Fruit fly (Drosophila melanogaster) whole organism, embryonic: ENCODE results near the gene Sk1.

Source experiments
- Aef1 ChIP-seq: fragments of 200-800 bp; sonication (Bioruptor generic); IDR thresholded peaks from 3 replicates; pipeline ENCODE4 v1.3.6; 2022; ENCODE audit warnings: missing biosample characterization, missing genetic modification characterization
- B-H2 ChIP-seq: fragments of 200-800 bp; sonication (Bioruptor generic); optimal IDR thresholded peaks from 2 replicates; lab custom pipeline; 2018; ENCODE audit warnings: missing biosample characterization, mild to moderate bottlenecking, missing genetic modification characterization
- CG10543 ChIP-seq: fragments of 200-800 bp; sonication (Bioruptor generic); optimal IDR thresholded peaks from 3 replicates; lab custom pipeline; 2017; ENCODE audit warnings: missing biosample characterization, mild to moderate bottlenecking, missing genetic modification characterization, moderate library complexity
- CG12071 ChIP-seq: fragments of 200-800 bp; sonication (Bioruptor generic); optimal IDR thresholded peaks from 3 replicates; lab custom pipeline; 2018; ENCODE audit warnings: missing biosample characterization, mild to moderate bottlenecking, missing genetic modification characterization
- CG12104 ChIP-seq: fragments of 200-800 bp; sonication (Bioruptor generic); optimal IDR thresholded peaks from 3 replicates; lab custom pipeline; 2016; ENCODE audit warnings: missing biosample characterization, missing genetic modification characterization
- CG12391 ChIP-seq: fragments of 200-800 bp; sonication (Bioruptor generic); optimal IDR thresholded peaks from 3 replicates; lab custom pipeline; 2018; ENCODE audit warnings: missing biosample characterization, mild to moderate bottlenecking, missing genetic modification characterization, moderate library complexity
- CG17328 ChIP-seq: fragments of 200-800 bp; sonication (Bioruptor generic); IDR thresholded peaks from 2 replicates; pipeline ENCODE4 v1.3.6; 2022; ENCODE audit warnings: missing biosample characterization, missing genetic modification characterization
- CG1792 ChIP-seq: fragments of 200-800 bp; sonication (Bioruptor generic); optimal IDR thresholded peaks from 2 replicates; lab custom pipeline; 2016; ENCODE audit warnings: missing biosample characterization, missing genetic modification characterization
- CG2875 ChIP-seq: fragments of 200-800 bp; sonication (Bioruptor generic); optimal IDR thresholded peaks from 2 replicates; lab custom pipeline; 2017; ENCODE audit warnings: missing biosample characterization, mild to moderate bottlenecking, missing genetic modification characterization, missing genetic modification reagents
- CG3065 ChIP-seq: fragments of 200-800 bp; sonication (Bioruptor generic); optimal IDR thresholded peaks from 2 replicates; lab custom pipeline; 2016; ENCODE audit warnings: missing biosample characterization, missing genetic modification characterization
- CG31365 ChIP-seq: fragments of 200-800 bp; sonication (Bioruptor generic); optimal IDR thresholded peaks from 2 replicates; lab custom pipeline; 2018; ENCODE audit warnings: missing biosample characterization, mild to moderate bottlenecking, missing genetic modification characterization
- CG32767 ChIP-seq: fragments of 200-800 bp; sonication (Bioruptor generic); IDR thresholded peaks from 2 replicates; pipeline ENCODE4 v1.3.6; 2022; ENCODE audit warnings: missing biosample characterization, missing genetic modification characterization
- CG34422 ChIP-seq: fragments of 200-800 bp; sonication (Bioruptor generic); IDR thresholded peaks from 3 replicates; pipeline ENCODE4 v1.3.6; 2022; ENCODE audit warnings: missing biosample characterization, missing genetic modification characterization
- CG4404 ChIP-seq: fragments of 200-800 bp; sonication (Bioruptor generic); IDR thresholded peaks from 2 replicates; pipeline ENCODE4 v1.3.6; 2022; ENCODE audit warnings: missing biosample characterization, missing genetic modification characterization
- CG4854 ChIP-seq: fragments of 200-800 bp; sonication (Bioruptor generic); optimal IDR thresholded peaks from 2 replicates; lab custom pipeline; 2016; ENCODE audit warnings: missing biosample characterization, missing genetic modification characterization, inconsistent platforms
- CG7372 ChIP-seq: fragments of 200-800 bp; sonication (Bioruptor generic); IDR thresholded peaks from 2 replicates; pipeline ENCODE4 v1.3.6; 2022; ENCODE audit warnings: missing biosample characterization, missing genetic modification characterization
- CG7839 ChIP-seq: fragments of 200-800 bp; sonication (Bioruptor generic); optimal IDR thresholded peaks from 3 replicates; lab custom pipeline; 2018; ENCODE audit warnings: missing biosample characterization, mild to moderate bottlenecking, missing genetic modification characterization, moderate library complexity
- CG8089 ChIP-seq: fragments of 200-800 bp; sonication (Bioruptor generic); optimal IDR thresholded peaks from 3 replicates; lab custom pipeline; 2016; ENCODE audit warnings: missing biosample characterization, missing genetic modification characterization
- CG8290 ChIP-seq, 3 experiments: fragments of 200-800 bp; sonication (Bioruptor generic); optimal IDR thresholded peaks; 2 replicates each; lab custom pipeline; 2016 to 2019; ENCODE audit warnings: missing biosample characterization in 3 of 3, missing genetic modification characterization in 3 of 3, mild to moderate bottlenecking in 2 of 3, moderate library complexity in 1 of 3
- CG8359 ChIP-seq: fragments of 200-800 bp; sonication (Bioruptor generic); optimal IDR thresholded peaks from 2 replicates; lab custom pipeline; 2017; ENCODE audit warnings: missing biosample characterization, mild to moderate bottlenecking, missing genetic modification characterization, borderline replicate concordance
- Eip74EF ChIP-seq, 2 experiments: fragments of 200-800 bp in 1 of 2; fragments of >200 bp in 1 of 2; sonication (Bioruptor generic) in 1 of 2; optimal IDR thresholded peaks; 2 replicates each; lab custom pipeline; 2017 to 2019; ENCODE audit warnings: missing biosample characterization in 2 of 2, missing genetic modification characterization in 2 of 2, mild to moderate bottlenecking in 1 of 2, moderate library complexity in 1 of 2
- Elba2 ChIP-seq: fragments of 200-800 bp; sonication (Bioruptor generic); optimal IDR thresholded peaks from 3 replicates; lab custom pipeline; 2016; ENCODE audit warnings: missing biosample characterization, missing genetic modification characterization
- HLHmδ ChIP-seq: fragments of 200-800 bp; sonication (Bioruptor generic); optimal IDR thresholded peaks from 2 replicates; lab custom pipeline; 2018; ENCODE audit warnings: missing biosample characterization, mild to moderate bottlenecking, missing genetic modification characterization, moderate library complexity
- MESR4 ChIP-seq: fragments of 200-800 bp; sonication (Bioruptor generic); optimal IDR thresholded peaks from 2 replicates; lab custom pipeline; 2018; ENCODE audit warnings: missing biosample characterization, mild to moderate bottlenecking, missing genetic modification characterization, moderate library complexity
- NC2α ChIP-seq: fragments of 200-800 bp; sonication (Bioruptor generic); optimal IDR thresholded peaks from 2 replicates; lab custom pipeline; 2016; ENCODE audit warnings: missing biosample characterization, missing genetic modification characterization
- Oaz ChIP-seq: fragments of 200-800 bp; sonication (Bioruptor generic); IDR thresholded peaks from 2 replicates; pipeline ENCODE4 v1.3.6; 2022; ENCODE audit warnings: missing biosample characterization, missing genetic modification characterization
- PHDP ChIP-seq: fragments of 200-800 bp; sonication (Bioruptor generic); optimal IDR thresholded peaks from 3 replicates; lab custom pipeline; 2018; ENCODE audit warnings: missing biosample characterization, mild to moderate bottlenecking, missing genetic modification characterization, moderate library complexity
- Poxn ChIP-seq: fragments of 200-800 bp; sonication (Bioruptor generic); IDR thresholded peaks from 2 replicates; pipeline ENCODE4 v1.3.6; 2022; ENCODE audit warnings: missing biosample characterization, missing genetic modification characterization
- Side ChIP-seq: fragments of 200-800 bp; sonication (Bioruptor generic); optimal IDR thresholded peaks from 2 replicates; lab custom pipeline; 2016; ENCODE audit warnings: missing biosample characterization, missing genetic modification characterization
- Sry-β ChIP-seq: fragments of 200-800 bp; sonication (Bioruptor generic); optimal IDR thresholded peaks from 2 replicates; lab custom pipeline; 2018; ENCODE audit warnings: missing biosample characterization, mild to moderate bottlenecking, missing genetic modification characterization, moderate library complexity
- ab ChIP-seq: fragments of 200-800 bp; sonication (Bioruptor generic); optimal IDR thresholded peaks from 2 replicates; lab custom pipeline; 2016; ENCODE audit warnings: missing biosample characterization, missing genetic modification characterization
- ac ChIP-seq: fragments of 200-800 bp; sonication (Bioruptor generic); optimal IDR thresholded peaks from 3 replicates; lab custom pipeline; 2017; ENCODE audit warnings: missing biosample characterization, mild to moderate bottlenecking, missing genetic modification characterization
- br ChIP-seq: fragments of >200 bp; optimal IDR thresholded peaks from 2 replicates; lab custom pipeline; 2017
- cg ChIP-seq: fragments of 200-800 bp; sonication (Bioruptor generic); optimal IDR thresholded peaks from 3 replicates; lab custom pipeline; 2019; ENCODE audit warnings: missing biosample characterization, mild to moderate bottlenecking, missing genetic modification characterization, moderate library complexity
- chinmo ChIP-seq: fragments of 200-800 bp; sonication (Bioruptor generic); IDR thresholded peaks from 4 replicates; pipeline ENCODE4 v1.3.6; 2022; ENCODE audit warnings: missing biosample characterization, missing genetic modification characterization; ENCODE audit not compliant: partially characterized antibody
- chn ChIP-seq: fragments of 200-800 bp; sonication (Bioruptor generic); optimal IDR thresholded peaks from 2 replicates; lab custom pipeline; 2016; ENCODE audit warnings: missing biosample characterization, missing genetic modification characterization
- crol ChIP-seq: fragments of 200-800 bp; sonication (Bioruptor generic); IDR thresholded peaks from 2 replicates; pipeline ENCODE4 v1.3.6; 2022; ENCODE audit warnings: missing biosample characterization, missing genetic modification characterization
- ems ChIP-seq: fragments of 200-800 bp; sonication (Bioruptor generic); optimal IDR thresholded peaks from 3 replicates; lab custom pipeline; 2016; ENCODE audit warnings: missing biosample characterization, missing genetic modification characterization
- exex ChIP-seq: fragments of 200-800 bp; sonication (Bioruptor generic); optimal IDR thresholded peaks from 4 replicates; lab custom pipeline; 2018; ENCODE audit warnings: missing biosample characterization, mild to moderate bottlenecking, missing genetic modification characterization, moderate library complexity
- eyg ChIP-seq: fragments of 200-800 bp; sonication (Bioruptor generic); optimal IDR thresholded peaks from 3 replicates; lab custom pipeline; 2016; ENCODE audit warnings: missing biosample characterization, missing genetic modification characterization
- fru ChIP-seq: fragments of >200 bp; optimal IDR thresholded peaks from 2 replicates; lab custom pipeline; 2017
- h ChIP-seq: fragments of >200 bp; optimal IDR thresholded peaks from 2 replicates; lab custom pipeline; 2017
- ind ChIP-seq: fragments of 200-800 bp; sonication (Bioruptor generic); optimal IDR thresholded peaks from 3 replicates; lab custom pipeline; 2016; ENCODE audit warnings: missing biosample characterization, missing genetic modification characterization
- luna ChIP-seq: fragments of 200-800 bp; sonication (Bioruptor generic); optimal IDR thresholded peaks from 2 replicates; lab custom pipeline; 2016; ENCODE audit warnings: missing biosample characterization, missing genetic modification characterization
- nerfin-2 ChIP-seq: fragments of 200-800 bp; sonication (Bioruptor generic); IDR thresholded peaks from 2 replicates; pipeline ENCODE4 v1.3.6; 2022; ENCODE audit warnings: missing biosample characterization, missing genetic modification characterization; ENCODE audit not compliant: partially characterized antibody
- nom ChIP-seq: fragments of 200-800 bp; sonication (Bioruptor generic); optimal IDR thresholded peaks from 2 replicates; lab custom pipeline; 2017; ENCODE audit warnings: missing biosample characterization, missing genetic modification characterization, mild to moderate bottlenecking, moderate library complexity, missing genetic modification reagents
- oc ChIP-seq: fragments of 200-800 bp; sonication (Bioruptor generic); optimal IDR thresholded peaks from 2 replicates; lab custom pipeline; 2018; ENCODE audit warnings: missing biosample characterization, mild to moderate bottlenecking, missing genetic modification characterization, moderate library complexity
- pros ChIP-seq: fragments of 200-800 bp; sonication (Bioruptor generic); optimal IDR thresholded peaks from 3 replicates; lab custom pipeline; 2019; ENCODE audit warnings: missing biosample characterization, mild to moderate bottlenecking, missing genetic modification characterization, moderate library complexity
- so ChIP-seq: fragments of 200-800 bp; sonication (Bioruptor generic); IDR thresholded peaks from 3 replicates; pipeline ENCODE4 v1.3.6; 2022; ENCODE audit warnings: missing biosample characterization, missing genetic modification characterization
- tgo ChIP-seq: fragments of 200-800 bp; sonication (Bioruptor generic); IDR thresholded peaks from 3 replicates; pipeline ENCODE4 v1.3.6; 2022; ENCODE audit warnings: missing biosample characterization, missing genetic modification characterization
- ttk ChIP-seq: fragments of 200-800 bp; sonication (Bioruptor generic); IDR thresholded peaks from 2 replicates; pipeline ENCODE4 v2.1.2; 2022; ENCODE audit warnings: missing biosample characterization, missing genetic modification characterization

The Sk1 gene

DNA sequence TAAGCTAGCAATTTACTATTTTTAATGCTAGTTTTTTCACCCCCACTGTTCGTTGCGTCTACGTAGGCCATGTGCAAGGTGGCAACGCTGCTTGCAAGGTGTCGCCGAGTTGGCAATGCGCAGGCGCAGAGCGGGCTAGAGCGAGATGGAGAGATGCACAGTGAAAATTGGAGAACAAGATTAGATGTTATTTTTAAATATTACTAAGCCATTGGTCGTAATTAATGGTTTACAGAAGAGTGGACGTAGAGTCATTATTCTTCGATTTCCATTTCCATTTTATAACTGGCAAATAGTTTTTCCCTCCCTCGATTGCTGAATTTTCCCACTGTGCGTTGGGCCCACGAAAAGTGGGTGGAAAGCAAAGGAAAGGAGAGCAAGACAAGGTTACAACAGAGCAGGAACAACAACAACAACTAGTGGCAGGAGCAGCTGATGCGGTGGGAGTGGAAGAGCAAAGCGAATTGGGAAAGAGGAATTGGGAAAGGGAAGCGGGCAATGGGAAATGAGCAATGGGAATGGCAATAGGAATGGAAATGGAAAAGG, 10.6 kb downstream of the Sk1 start (continued):
- peak; percentile 72 for TF ChIP-seq CG12071 (GFP tag; lab: Kevin White, UChicago)
- TF ChIP-seq chinmo = no peak
- peak; percentile 70 for TF ChIP-seq CG7372 (GFP tag; lab: Robert Waterston, UW)
- no peak for TF ChIP-seq h (lab: Kevin White, UChicago)
- no peak for TF ChIP-seq crol (GFP tag; lab: Robert Waterston, UW)
- TF ChIP-seq ind (GFP tag; lab: Kevin White, UChicago) = peak; percentile 71
- peak; percentile 57; the same call in 1 of the 2 replicates for TF ChIP-seq Oaz (GFP tag; lab: Robert Waterston, UW)
- peak; percentile 100 for TF ChIP-seq Elba2
- TF ChIP-seq ac = peak; percentile 18
- TF ChIP-seq PHDP = peak; percentile 70
- TF ChIP-seq Sry-β (GFP tag; lab: Kevin White, UChicago) = no peak
- TF ChIP-seq CG32767 (GFP tag; lab: Robert Waterston, UW) = peak; percentile 79; the same call in 1 of the 2 replicates
- peak; percentile 56 for TF ChIP-seq CG4854
- no peak for TF ChIP-seq br
- TF ChIP-seq MESR4 (GFP tag; lab: Kevin White, UChicago) = peak; percentile 15
- TF ChIP-seq Side (GFP tag; lab: Kevin White, UChicago) = peak; percentile 78
- TF ChIP-seq Eip74EF (GFP tag; optimal IDR thresholded peaks at IDR 0.05; lab: Kevin White, UChicago) = peak in 1 of 2 experiments; percentile 39
- TF ChIP-seq fru (lab: Kevin White, UChicago) = no peak
- no peak for TF ChIP-seq B-H2 (GFP tag; lab: Kevin White, UChicago)
- peak; percentile 65 for TF ChIP-seq eyg
- TF ChIP-seq cg (GFP tag; lab: Kevin White, UChicago) = no peak
- TF ChIP-seq luna (GFP tag; lab: Kevin White, UChicago) = peak; percentile 19
- TF ChIP-seq CG8359 = no peak
- no peak for TF ChIP-seq pros
- TF ChIP-seq CG4404 (GFP tag; lab: Robert Waterston, UW) = peak; percentile 77
- peak; percentile 30 for TF ChIP-seq CG3065
- TF ChIP-seq CG12104 (GFP tag; lab: Kevin White, UChicago) = peak; percentile 20
- peak; percentile 10 for TF ChIP-seq nom (GFP tag; lab: Kevin White, UChicago)
- TF ChIP-seq CG8290 (GFP tag; optimal IDR thresholded peaks at IDR 0.05; lab: Kevin White, UChicago) = peak; percentile 37
- peak in 1 of 2 experiments; percentile 90 for TF ChIP-seq CG8290 (tag; optimal IDR thresholded peaks at IDR 0.05; lab: Kevin White, UChicago)
- TF ChIP-seq CG17328 (GFP tag; lab: Robert Waterston, UW) = peak; percentile 84
- peak; percentile 50 for TF ChIP-seq CG8089 (GFP tag; lab: Kevin White, UChicago)
- peak; percentile 62 for TF ChIP-seq CG2875 (GFP tag; lab: Kevin White, UChicago)
- peak; percentile 66 for TF ChIP-seq oc (tag; lab: Kevin White, UChicago)
- peak; percentile 85 for TF ChIP-seq CG7839 (tag; lab: Kevin White, UChicago)
- TF ChIP-seq CG34422 (GFP tag; lab: Robert Waterston, UW) = peak; percentile 88
- TF ChIP-seq HLHmδ (GFP tag; lab: Kevin White, UChicago) = no peak
- TF ChIP-seq CG31365 = peak; percentile 34
- peak; percentile 77 for TF ChIP-seq Aef1
- peak; percentile 63 for TF ChIP-seq ems (GFP tag; lab: Kevin White, UChicago)
- no peak for TF ChIP-seq nerfin-2 (GFP tag; lab: Robert Waterston, UW)
- TF ChIP-seq ab (GFP tag; lab: Kevin White, UChicago) = no peak
- peak; percentile 76 for TF ChIP-seq CG12391 (tag; lab: Kevin White, UChicago)
- peak; percentile 17 for TF ChIP-seq NC2α (GFP tag; lab: Kevin White, UChicago)
- peak; percentile 45 for TF ChIP-seq CG1792 (GFP tag; lab: Kevin White, UChicago)
- TF ChIP-seq tgo = peak; percentile 82
- TF ChIP-seq so (GFP tag; lab: Robert Waterston, UW) = peak; percentile 87
- TF ChIP-seq exex (tag; lab: Kevin White, UChicago) = peak; percentile 15
- no peak for TF ChIP-seq CG10543
- TF ChIP-seq Poxn (GFP tag; lab: Robert Waterston, UW) = no peak
- TF ChIP-seq chn (GFP tag; lab: Kevin White, UChicago) = peak; percentile 83
- TF ChIP-seq ttk = peak; percentile 83
